Worm (Caenorhabditis elegans) whole organism, L4/young adult: ENCODE results near the gene fbxa-179.

Experiments used
- W03F9.2 ChIP-seq: fragments of 150-350 bp; optimal IDR thresholded peaks from 2 replicates; lab custom pipeline; 2014; ENCODE audit warnings: missing biosample characterization, missing genetic modification characterization
- dao-5 ChIP-seq: sonication (generic microtip); optimal IDR thresholded peaks from 2 replicates; lab custom pipeline; 2016; ENCODE audit warnings: missing genotype, missing genetic modification characterization, moderate library complexity, missing compliant biosample characterization

DNA sequence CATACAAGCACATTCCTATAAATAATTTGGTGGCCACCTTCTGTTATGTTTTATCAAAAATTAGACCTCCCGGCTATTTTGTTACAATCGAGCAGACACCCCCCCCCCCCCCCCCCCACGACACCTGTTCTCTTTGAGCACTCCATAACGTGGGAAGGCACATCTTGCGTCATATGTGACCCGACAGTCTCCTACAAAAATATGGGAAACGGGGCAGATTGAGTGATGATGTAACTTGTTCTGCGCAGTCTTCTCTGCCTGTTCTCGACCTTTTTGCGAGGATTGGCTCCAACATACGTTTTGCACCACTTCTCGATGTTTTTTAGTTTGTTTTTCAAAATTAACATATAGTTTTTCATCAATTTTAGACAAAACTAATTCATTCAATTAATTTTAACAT lies 34.8 kb upstream of the fbxa-179 start:
- no peak for TF ChIP-seq W03F9.2 (tag; lab: Kevin White, UChicago)
- no peak for TF ChIP-seq dao-5 (tag; lab: Kevin White, UChicago)
